Worm (Caenorhabditis elegans) whole organism, L1 larva: ENCODE data around the gene F59A1.16.

ENCODE experiments used
- ama-1 ChIP-seq: fragments of 150-350 bp; optimal IDR thresholded peaks from 2 replicates; lab custom pipeline; 2014
- blmp-1 ChIP-seq: fragments of 150-350 bp; optimal IDR thresholded peaks from 2 replicates; lab custom pipeline; 2014; ENCODE audit warnings: missing biosample characterization, missing genetic modification characterization
- ceh-82 ChIP-seq, 3 experiments: fragments of 150-350 bp in 1 of 3; sonication (generic microtip) in 2 of 3; optimal IDR thresholded peaks; 2 replicates each; lab custom pipeline; 2014 to 2017; ENCODE audit warnings: missing biosample characterization in 3 of 3, missing genetic modification characterization in 3 of 3
- egl-27 ChIP-seq, 2 experiments: fragments of 150-350 bp in 1 of 2; sonication (generic microtip); optimal IDR thresholded peaks; 3 replicates each; lab custom pipeline; 2017 to 2018; ENCODE audit warnings: missing biosample characterization in 2 of 2, missing genetic modification characterization in 2 of 2, missing genetic modification reagents in 2 of 2
- elt-3 ChIP-seq, 6 experiments: fragments of 150-350 bp in 1 of 6; sonication (generic microtip); optimal IDR thresholded peaks; 2 replicates each; lab custom pipeline; 2017 to 2018; ENCODE audit warnings: missing biosample characterization in 6 of 6, missing genetic modification characterization in 6 of 6, inconsistent platforms in 1 of 6
- fos-1 ChIP-seq: fragments of 150-350 bp; optimal IDR thresholded peaks from 2 replicates; lab custom pipeline; 2014; ENCODE audit warnings: missing biosample characterization, missing genetic modification characterization
- mab-9 ChIP-seq: fragments of 200-800 bp; sonication (Bioruptor generic); IDR thresholded peaks from 2 replicates; pipeline ENCODE4 v1.3.6; 2022; ENCODE audit warnings: missing genetic modification reagents, missing genetic modification characterization, missing compliant biosample characterization
- nhr-237 ChIP-seq: fragments of 150-350 bp; optimal IDR thresholded peaks from 2 replicates; lab custom pipeline; 2014; ENCODE audit warnings: missing biosample characterization, missing genetic modification characterization
- nhr-85 ChIP-seq: sonication (generic microtip); peaks from one replicate; lab custom pipeline; 2016; ENCODE audit warnings: missing genetic modification characterization, inconsistent platforms, missing compliant biosample characterization
- unc-86 ChIP-seq: sonication (generic microtip); optimal IDR thresholded peaks from 2 replicates; lab custom pipeline; 2016; ENCODE audit warnings: missing genetic modification characterization, missing compliant biosample characterization
- zag-1 ChIP-seq: fragments of 150-350 bp; optimal IDR thresholded peaks from 2 replicates; lab custom pipeline; 2014; ENCODE audit warnings: missing biosample characterization, missing genetic modification characterization

ce11 chrV:17683763-17684162, 994 bp downstream of the F59A1.16 start, which contains the start of gene F59A1.15:
- TF ChIP-seq nhr-85 (tag; lab: Kevin White, UChicago) (no peak), ceh-82 (tag; optimal IDR thresholded peaks at IDR 0.05; lab: Kevin White, UChicago) (no peak), blmp-1 (tag; lab: Kevin White, UChicago) (no peak), fos-1 (tag; lab: Kevin White, UChicago) (no peak), nhr-237 (tag; lab: Kevin White, UChicago) (no peak), unc-86 (tag; lab: Kevin White, UChicago) (no peak), ama-1 (lab: Kevin White, UChicago) (no peak), egl-27 (tag; optimal IDR thresholded peaks at IDR 0.05; lab: Kevin White, UChicago) (no peak), mab-9 (no peak), elt-3 (tag; optimal IDR thresholded peaks at IDR 0.05; lab: Kevin White, UChicago) (no peak), zag-1 (tag; lab: Kevin White, UChicago) (no peak)
